Worm (Caenorhabditis elegans) whole organism, L3 larva: ENCODE data around the gene T27C5.12.

ENCODE experiments used
- R02D3.7 ChIP-seq: fragments of 150-350 bp; optimal IDR thresholded peaks from 2 replicates; lab custom pipeline; 2014; ENCODE audit warnings: missing biosample characterization, missing genetic modification characterization
- ZK546.5 ChIP-seq: sonication (generic microtip); optimal IDR thresholded peaks from 2 replicates; lab custom pipeline; 2017; ENCODE audit warnings: missing biosample characterization, missing genetic modification characterization
- ama-1 ChIP-seq: fragments of 150-350 bp; optimal IDR thresholded peaks from 2 replicates; lab custom pipeline; 2018
- ceh-16 ChIP-seq: sonication (generic microtip); optimal IDR thresholded peaks from 2 replicates; lab custom pipeline; 2017; ENCODE audit warnings: missing biosample characterization, missing genetic modification characterization
- ceh-28 ChIP-seq: fragments of 150-350 bp; optimal IDR thresholded peaks from 2 replicates; lab custom pipeline; 2014; ENCODE audit warnings: missing biosample characterization, missing genetic modification reagents, missing genetic modification characterization
- ceh-82 ChIP-seq: fragments of 150-350 bp; optimal IDR thresholded peaks from 2 replicates; lab custom pipeline; 2014; ENCODE audit warnings: missing biosample characterization, missing genetic modification characterization
- egl-27 ChIP-seq: sonication (generic microtip); optimal IDR thresholded peaks from 4 replicates; lab custom pipeline; 2017; ENCODE audit warnings: missing biosample characterization, missing genetic modification reagents, missing genetic modification characterization
- egl-5 ChIP-seq: fragments of 150-350 bp; optimal IDR thresholded peaks from 2 replicates; lab custom pipeline; 2017; ENCODE audit warnings: missing biosample characterization, missing genetic modification reagents, missing genetic modification characterization, inconsistent platforms
- elt-2 ChIP-seq: sonication (generic microtip); optimal IDR thresholded peaks from 2 replicates; lab custom pipeline; 2016; ENCODE audit warnings: missing genetic modification reagents, mild to moderate bottlenecking, missing genetic modification characterization, missing compliant biosample characterization
- eor-1 ChIP-seq, 2 experiments: fragments of 150-350 bp; optimal IDR thresholded peaks; 2 replicates each; lab custom pipeline; 2014 to 2018; ENCODE audit warnings: missing biosample characterization in 2 of 2, missing genetic modification characterization in 2 of 2
- fkh-10 ChIP-seq: sonication (generic microtip); optimal IDR thresholded peaks from 2 replicates; lab custom pipeline; 2017; ENCODE audit warnings: missing biosample characterization, missing genetic modification reagents, missing genetic modification characterization
- fkh-2 ChIP-seq: fragments of 150-350 bp; optimal IDR thresholded peaks from 2 replicates; lab custom pipeline; 2014; ENCODE audit warnings: missing biosample characterization, missing genetic modification reagents, missing genetic modification characterization
- fos-1 ChIP-seq: fragments of 150-350 bp; optimal IDR thresholded peaks from 2 replicates; lab custom pipeline; 2014; ENCODE audit warnings: missing biosample characterization, missing genetic modification characterization
- hmg-11 ChIP-seq: sonication (generic microtip); optimal IDR thresholded peaks from 2 replicates; lab custom pipeline; 2016; ENCODE audit warnings: missing genetic modification characterization, missing compliant biosample characterization
- lin-15B ChIP-seq: fragments of 150-350 bp; optimal IDR thresholded peaks from 2 replicates; lab custom pipeline; 2014; ENCODE audit warnings: missing biosample characterization, missing genetic modification characterization
- lsy-12 ChIP-seq: sonication (generic microtip); optimal IDR thresholded peaks from 2 replicates; lab custom pipeline; 2016; ENCODE audit warnings: mild to moderate bottlenecking, missing genetic modification characterization, missing compliant biosample characterization
- mdl-1 ChIP-seq: fragments of 150-350 bp; optimal IDR thresholded peaks from 2 replicates; lab custom pipeline; 2014; ENCODE audit warnings: missing biosample characterization, missing genetic modification characterization
- mml-1 ChIP-seq: fragments of 150-350 bp; sonication (generic microtip); optimal IDR thresholded peaks from 3 replicates; lab custom pipeline; 2014; ENCODE audit warnings: missing biosample characterization, missing genetic modification characterization
- nfya-1 ChIP-seq: sonication (generic microtip); optimal IDR thresholded peaks from 2 replicates; lab custom pipeline; 2017; ENCODE audit warnings: missing genetic modification characterization, mild to moderate bottlenecking, missing compliant biosample characterization, antibody characterized with exemption, moderate library complexity; ENCODE audit not compliant: insufficient read depth
- nhr-11 ChIP-seq: fragments of 150-350 bp; optimal IDR thresholded peaks from 2 replicates; lab custom pipeline; 2014; ENCODE audit warnings: missing biosample characterization, missing genetic modification characterization
- nhr-12 ChIP-seq: fragments of 150-350 bp; optimal IDR thresholded peaks from 2 replicates; lab custom pipeline; 2014; ENCODE audit warnings: missing biosample characterization, missing genetic modification characterization
- nhr-25 ChIP-seq: sonication (generic microtip); optimal IDR thresholded peaks from 2 replicates; lab custom pipeline; 2017; ENCODE audit warnings: missing biosample characterization, missing genetic modification characterization
- nhr-28 ChIP-seq: fragments of 150-350 bp; optimal IDR thresholded peaks from 2 replicates; lab custom pipeline; 2014; ENCODE audit warnings: missing biosample characterization, missing genetic modification characterization
- nhr-43 ChIP-seq: sonication (generic microtip); optimal IDR thresholded peaks from 2 replicates; lab custom pipeline; 2016; ENCODE audit warnings: mild to moderate bottlenecking, missing genetic modification characterization, missing compliant biosample characterization; ENCODE audit not compliant: poor library complexity, severe bottlenecking
- nhr-67 ChIP-seq: fragments of 150-350 bp; optimal IDR thresholded peaks from 2 replicates; lab custom pipeline; 2014; ENCODE audit warnings: missing biosample characterization, missing genetic modification characterization
- nhr-76 ChIP-seq: fragments of 150-350 bp; sonication (generic microtip); optimal IDR thresholded peaks from 5 replicates; lab custom pipeline; 2014; ENCODE audit warnings: missing biosample characterization, missing genetic modification characterization
- nhr-77 ChIP-seq: fragments of 150-350 bp; optimal IDR thresholded peaks from 2 replicates; lab custom pipeline; 2014; ENCODE audit warnings: missing biosample characterization, missing genetic modification characterization
- pha-4 ChIP-seq: fragments of 150-350 bp; optimal IDR thresholded peaks from 2 replicates; lab custom pipeline; 2014; ENCODE audit warnings: missing biosample characterization, missing genetic modification reagents, missing genetic modification characterization
- pqm-1 ChIP-seq: fragments of 150-350 bp; optimal IDR thresholded peaks from 2 replicates; lab custom pipeline; 2017; ENCODE audit warnings: missing biosample characterization, missing genetic modification characterization, inconsistent platforms
- sea-2 ChIP-seq: fragments of 150-350 bp; sonication (generic microtip); optimal IDR thresholded peaks from 4 replicates; lab custom pipeline; 2014; ENCODE audit warnings: missing biosample characterization, missing genetic modification reagents, missing genetic modification characterization
- skn-1 ChIP-seq: fragments of 150-350 bp; optimal IDR thresholded peaks from 2 replicates; lab custom pipeline; 2014; ENCODE audit warnings: missing biosample characterization, missing genetic modification characterization
- tbx-2 ChIP-seq: sonication (generic microtip); optimal IDR thresholded peaks from 2 replicates; lab custom pipeline; 2016; ENCODE audit warnings: mild to moderate bottlenecking, missing genetic modification characterization, missing compliant biosample characterization
- unc-39 ChIP-seq: sonication (generic microtip); optimal IDR thresholded peaks from 4 replicates; lab custom pipeline; 2017; ENCODE audit warnings: missing biosample characterization, missing genetic modification characterization
- unc-62 ChIP-seq: fragments of 150-350 bp; sonication (generic microtip); optimal IDR thresholded peaks from 4 replicates; lab custom pipeline; 2014; ENCODE audit warnings: missing biosample characterization, missing genetic modification reagents, missing genetic modification characterization
- zag-1 ChIP-seq: fragments of 150-350 bp; optimal IDR thresholded peaks from 2 replicates; lab custom pipeline; 2014; ENCODE audit warnings: missing biosample characterization, missing genetic modification characterization
- ztf-11 ChIP-seq: fragments of 150-350 bp; optimal IDR thresholded peaks from 2 replicates; lab custom pipeline; 2014; ENCODE audit warnings: missing biosample characterization, missing genetic modification characterization
- ztf-4 ChIP-seq: fragments of 150-350 bp; optimal IDR thresholded peaks from 2 replicates; lab custom pipeline; 2014; ENCODE audit warnings: missing biosample characterization, missing genetic modification characterization

Gene T27C5.12

ce11 chrV:17414951-17415350 lies at the start of gene T27C5.12:
T27C5.12 (plus strand) TSS chrV:17415251.
- TF ChIP-seq hmg-11 (tag; lab: Kevin White, UChicago), result no peak
- no peak for TF ChIP-seq ZK546.5 (tag; lab: Kevin White, UChicago)
- TF ChIP-seq ztf-4 (tag; lab: Kevin White, UChicago), result no peak
- TF ChIP-seq egl-5 (tag; lab: Kevin White, UChicago), result no peak
- TF ChIP-seq egl-27 (tag; lab: Kevin White, UChicago), result no peak
- TF ChIP-seq mml-1 (tag; lab: Kevin White, UChicago), result no peak
- no peak for TF ChIP-seq eor-1 (tag; optimal IDR thresholded peaks at IDR 0.05; lab: Kevin White, UChicago)

ce11 chrV:17376639-17377038 lies 38.4 kb upstream of the T27C5.12 start, which contains the start of gene Y20C6A.1:
Y20C6A.1 (minus strand) TSS chrV:17376745.
- TF ChIP-seq nhr-11 (tag; lab: Kevin White, UChicago) (no peak), pha-4 (tag; lab: Kevin White, UChicago) (peak; percentile 42), pqm-1 (tag; lab: Kevin White, UChicago) (peak; percentile 40), ztf-11 (tag; lab: Kevin White, UChicago) (no peak), elt-2 (tag; lab: Kevin White, UChicago) (peak; percentile 72), R02D3.7 (no peak)

- TF ChIP-seq fkh-2 (tag; lab: Kevin White, UChicago), result no peak
- no peak for TF ChIP-seq nhr-77 (tag; lab: Kevin White, UChicago)
- TF ChIP-seq nhr-12 (tag; lab: Kevin White, UChicago), result no peak
- TF ChIP-seq fkh-10, result no peak
- TF ChIP-seq sea-2 (GFP tag; lab: Kevin White, UChicago), result no peak
- no peak for TF ChIP-seq ceh-16 (tag; lab: Kevin White, UChicago)
- no peak for TF ChIP-seq tbx-2 (tag; lab: Kevin White, UChicago)
- no peak for TF ChIP-seq mdl-1 (tag; lab: Kevin White, UChicago)
- TF ChIP-seq nhr-11 (tag; lab: Kevin White, UChicago), result no peak
- no peak for TF ChIP-seq nfya-1
- TF ChIP-seq elt-2 (tag; lab: Kevin White, UChicago), result no peak
- TF ChIP-seq nhr-67 (tag; lab: Kevin White, UChicago), result no peak
- TF ChIP-seq ZK546.5 (tag; lab: Kevin White, UChicago), result no peak
- no peak for TF ChIP-seq fos-1 (tag; lab: Kevin White, UChicago)
- TF ChIP-seq egl-5 (tag; lab: Kevin White, UChicago), result no peak
- TF ChIP-seq nhr-25 (tag; lab: Kevin White, UChicago), result no peak
- TF ChIP-seq unc-39 (tag; lab: Kevin White, UChicago), result no peak
- TF ChIP-seq mml-1 (tag; lab: Kevin White, UChicago), result no peak
- no peak for TF ChIP-seq nhr-76 (tag; lab: Kevin White, UChicago)
Observed at ce11 chrV:17377140-17377539, 37.9 kb upstream of the T27C5.12 start, which contains the start of gene fbxb-7. fbxb-7 (plus strand) TSS chrV:17377406.

ce11 chrV:17379932-17380331 lies 35.1 kb upstream of the T27C5.12 start, which contains the start of gene Y20C6A.4:
Y20C6A.4 (plus strand) TSS chrV:17380232.
- no peak for TF ChIP-seq egl-27 (tag; lab: Kevin White, UChicago)
- TF ChIP-seq ceh-28 (tag; lab: Kevin White, UChicago), result no peak
- TF ChIP-seq nhr-28 (tag; lab: Kevin White, UChicago), result no peak
- no peak for TF ChIP-seq zag-1
- no peak for TF ChIP-seq ama-1 (lab: Kevin White, UChicago)
- TF ChIP-seq nhr-25 (tag; lab: Kevin White, UChicago), result no peak
- TF ChIP-seq fkh-2 (tag; lab: Kevin White, UChicago), result no peak
- TF ChIP-seq fkh-10, result no peak
- TF ChIP-seq R02D3.7, result no peak
- TF ChIP-seq sea-2 (GFP tag; lab: Kevin White, UChicago), result no peak
- no peak for TF ChIP-seq ZK546.5 (tag; lab: Kevin White, UChicago)
- TF ChIP-seq mdl-1 (tag; lab: Kevin White, UChicago), result no peak
- TF ChIP-seq lin-15B (tag; lab: Kevin White, UChicago), result no peak
- no peak for TF ChIP-seq hmg-11 (tag; lab: Kevin White, UChicago)
- TF ChIP-seq unc-62 (GFP tag; lab: Kevin White, UChicago), result no peak
- TF ChIP-seq unc-39 (tag; lab: Kevin White, UChicago), result no peak
- no peak for TF ChIP-seq ceh-82 (tag; lab: Kevin White, UChicago)
- no peak for TF ChIP-seq nhr-43 (tag; lab: Kevin White, UChicago)
- TF ChIP-seq skn-1, result no peak
- TF ChIP-seq lsy-12 (tag; lab: Kevin White, UChicago), result no peak
